Fruit fly (Drosophila melanogaster) whole organism, embryonic: Measurements from ENCODE around the gene Gs2.

Experiments
- CG14710 ChIP-seq: fragments of 200-800 bp; sonication (Bioruptor generic); optimal IDR thresholded peaks from 3 replicates; lab custom pipeline; 2019; ENCODE audit warnings: missing biosample characterization, mild to moderate bottlenecking, missing genetic modification characterization, moderate library complexity
- Neu2 ChIP-seq: fragments of 200-800 bp; sonication (Bioruptor generic); optimal IDR thresholded peaks from 3 replicates; lab custom pipeline; 2016; ENCODE audit warnings: missing biosample characterization, missing genetic modification characterization, borderline replicate concordance
- ab ChIP-seq: fragments of 200-800 bp; sonication (Bioruptor generic); optimal IDR thresholded peaks from 2 replicates; lab custom pipeline; 2016; ENCODE audit warnings: missing biosample characterization, missing genetic modification characterization
- al ChIP-seq: fragments of 200-800 bp; sonication (Bioruptor generic); IDR thresholded peaks from 2 replicates; pipeline ENCODE4 v1.3.6; 2022; ENCODE audit warnings: missing biosample characterization, missing genetic modification characterization
- btn ChIP-seq: fragments of 200-800 bp; sonication (Bioruptor generic); optimal IDR thresholded peaks from 2 replicates; lab custom pipeline; 2016; ENCODE audit warnings: missing biosample characterization, missing genetic modification characterization
- disco-r ChIP-seq: fragments of 200-800 bp; sonication (Bioruptor generic); optimal IDR thresholded peaks from 2 replicates; lab custom pipeline; 2016; ENCODE audit warnings: missing biosample characterization, missing genetic modification characterization
- insv ChIP-seq, 2 experiments: fragments of 200-800 bp; sonication (Bioruptor generic); optimal IDR thresholded peaks; 3 replicates each; lab custom pipeline; 2016 to 2018; ENCODE audit warnings: missing biosample characterization in 2 of 2, missing genetic modification characterization in 2 of 2
- ranshi ChIP-seq: fragments of 200-800 bp; sonication (Bioruptor generic); IDR thresholded peaks from 2 replicates; pipeline ENCODE4 v1.3.6; 2022; ENCODE audit warnings: missing biosample characterization, missing genetic modification characterization

dm6 chrX:11424512-11424911 lies 1.9 kb downstream of the Gs2 start:
- TF ChIP-seq btn (GFP tag; lab: Kevin White, UChicago) (no peak), CG14710 (no peak), ab (GFP tag; lab: Kevin White, UChicago) (no peak), al (GFP tag; lab: Robert Waterston, UW) (no peak), Neu2 (GFP tag; lab: Kevin White, UChicago) (no peak), disco-r (GFP tag; lab: Kevin White, UChicago) (no peak), ranshi (no peak), insv (GFP tag; optimal IDR thresholded peaks at IDR 0.05; lab: Kevin White, UChicago) (no peak)
